Fruit fly (Drosophila melanogaster) whole organism, prepupa: ENCODE data around the gene CG6178.
A peak's percentile ranks its signal among the peaks of the same experiment; 100 is the strongest.

Experiments
- CG10631 ChIP-seq: fragments of 200-800 bp; sonication (Bioruptor generic); optimal IDR thresholded peaks from 2 replicates; lab custom pipeline; 2016; ENCODE audit warnings: missing biosample characterization, missing genetic modification characterization
- CG11294 ChIP-seq: fragments of 200-800 bp; sonication (Bioruptor generic); IDR thresholded peaks from 2 replicates; pipeline ENCODE4 v1.3.6; 2022; ENCODE audit warnings: missing biosample characterization, missing genetic modification characterization
- CG11902 ChIP-seq: fragments of 200-800 bp; sonication (Bioruptor generic); optimal IDR thresholded peaks from 3 replicates; lab custom pipeline; 2016; ENCODE audit warnings: missing biosample characterization, missing genetic modification characterization
- CG15336 ChIP-seq: fragments of 200-800 bp; sonication (Bioruptor generic); IDR thresholded peaks from 2 replicates; pipeline ENCODE4 v1.3.6; 2022; ENCODE audit warnings: missing biosample characterization, missing genetic modification characterization
- CG1621 ChIP-seq: fragments of 200-800 bp; sonication (Bioruptor generic); optimal IDR thresholded peaks from 3 replicates; lab custom pipeline; 2018; ENCODE audit warnings: missing biosample characterization, mild to moderate bottlenecking, missing genetic modification characterization
- CG16779 ChIP-seq: fragments of 200-800 bp; sonication (Bioruptor generic); optimal IDR thresholded peaks from 3 replicates; lab custom pipeline; 2017; ENCODE audit warnings: missing biosample characterization, mild to moderate bottlenecking, missing genetic modification characterization
- CG31627 ChIP-seq: fragments of 200-800 bp; sonication (Bioruptor generic); optimal IDR thresholded peaks from 3 replicates; lab custom pipeline; 2016; ENCODE audit warnings: missing biosample characterization, missing genetic modification characterization
- CG32006 ChIP-seq: fragments of 200-800 bp; sonication (Bioruptor generic); optimal IDR thresholded peaks from 3 replicates; lab custom pipeline; 2017; ENCODE audit warnings: missing biosample characterization, mild to moderate bottlenecking, missing genetic modification characterization
- CG34406 ChIP-seq: fragments of 200-800 bp; sonication (Bioruptor generic); optimal IDR thresholded peaks from 3 replicates; lab custom pipeline; 2016; ENCODE audit warnings: missing biosample characterization, missing genetic modification characterization
- CG4318 ChIP-seq: fragments of 200-800 bp; sonication (Bioruptor generic); optimal IDR thresholded peaks from 3 replicates; lab custom pipeline; 2017; ENCODE audit warnings: missing biosample characterization, mild to moderate bottlenecking, missing genetic modification characterization
- CG6792 ChIP-seq: fragments of 200-800 bp; sonication (Bioruptor generic); optimal IDR thresholded peaks from 3 replicates; lab custom pipeline; 2016; ENCODE audit warnings: missing biosample characterization, missing genetic modification characterization
- CG6854 ChIP-seq: fragments of 200-800 bp; sonication (Bioruptor generic); optimal IDR thresholded peaks from 2 replicates; lab custom pipeline; 2017; ENCODE audit warnings: missing biosample characterization, mild to moderate bottlenecking, missing genetic modification characterization
- CG7368 ChIP-seq: fragments of 200-800 bp; sonication (Bioruptor generic); optimal IDR thresholded peaks from 3 replicates; lab custom pipeline; 2016; ENCODE audit warnings: missing biosample characterization, missing genetic modification characterization
- CG8119 ChIP-seq: fragments of 200-800 bp; sonication (Bioruptor generic); IDR thresholded peaks from 3 replicates; pipeline ENCODE4 v1.3.6; 2022; ENCODE audit warnings: missing biosample characterization, missing genetic modification characterization
- CG8632 ChIP-seq: fragments of 200-800 bp; sonication (Bioruptor generic); optimal IDR thresholded peaks from 3 replicates; lab custom pipeline; 2016; ENCODE audit warnings: missing biosample characterization, missing genetic modification characterization
- Eip75B ChIP-seq: fragments of 200-800 bp; sonication (Bioruptor generic); optimal IDR thresholded peaks from 3 replicates; lab custom pipeline; 2016; ENCODE audit warnings: missing biosample characterization, missing genetic modification characterization
- Eip93F ChIP-seq: fragments of 200-800 bp; sonication (Bioruptor generic); optimal IDR thresholded peaks from 2 replicates; lab custom pipeline; 2016; ENCODE audit warnings: missing biosample characterization, mild to moderate bottlenecking, missing genetic modification characterization
- Ets96B ChIP-seq: fragments of 200-800 bp; optimal IDR thresholded peaks from 2 replicates; lab custom pipeline; 2019; ENCODE audit warnings: missing biosample characterization, mild to moderate bottlenecking, missing genetic modification characterization, moderate library complexity
- Hr39 ChIP-seq: fragments of 200-800 bp; sonication (Bioruptor generic); optimal IDR thresholded peaks from 2 replicates; lab custom pipeline; 2016; ENCODE audit warnings: missing biosample characterization, missing genetic modification characterization
- Lpt ChIP-seq: fragments of 200-800 bp; sonication (Bioruptor generic); optimal IDR thresholded peaks from 3 replicates; lab custom pipeline; 2016; ENCODE audit warnings: missing biosample characterization, missing genetic modification characterization
- OdsH ChIP-seq: fragments of 200-800 bp; sonication (Bioruptor generic); optimal IDR thresholded peaks from 3 replicates; lab custom pipeline; 2016; ENCODE audit warnings: missing biosample characterization, missing genetic modification characterization
- Sox102F ChIP-seq: fragments of 200-800 bp; sonication (Bioruptor generic); optimal IDR thresholded peaks from 2 replicates; lab custom pipeline; 2016; ENCODE audit warnings: missing biosample characterization, mild to moderate bottlenecking, missing genetic modification characterization
- Sox14 ChIP-seq: fragments of 200-800 bp; sonication (Bioruptor generic); optimal IDR thresholded peaks from 3 replicates; lab custom pipeline; 2016; ENCODE audit warnings: missing biosample characterization, missing genetic modification characterization
- Sox15 ChIP-seq: fragments of 200-800 bp; sonication (Bioruptor generic); optimal IDR thresholded peaks from 3 replicates; lab custom pipeline; 2016; ENCODE audit warnings: missing biosample characterization, missing genetic modification characterization
- acj6 ChIP-seq: fragments of 200-800 bp; sonication (Bioruptor generic); optimal IDR thresholded peaks from 3 replicates; lab custom pipeline; 2016; ENCODE audit warnings: missing biosample characterization, missing genetic modification characterization
- cyc ChIP-seq: fragments of 200-800 bp; sonication (Bioruptor generic); optimal IDR thresholded peaks from 3 replicates; lab custom pipeline; 2016; ENCODE audit warnings: missing biosample characterization, missing genetic modification characterization
- dac ChIP-seq: fragments of 200-800 bp; sonication (Bioruptor generic); optimal IDR thresholded peaks from 2 replicates; lab custom pipeline; 2017; ENCODE audit warnings: missing biosample characterization, mild to moderate bottlenecking, missing genetic modification characterization
- dsx ChIP-seq: fragments of 200-800 bp; optimal IDR thresholded peaks from 3 replicates; lab custom pipeline; 2019; ENCODE audit warnings: missing biosample characterization, mild to moderate bottlenecking, missing genetic modification characterization, moderate library complexity; ENCODE audit not compliant: poor library complexity, severe bottlenecking
- eg ChIP-seq: fragments of 200-800 bp; sonication (Bioruptor generic); IDR thresholded peaks from 3 replicates; pipeline ENCODE4 v1.3.6; 2022; ENCODE audit warnings: missing biosample characterization, missing genetic modification characterization
- esn ChIP-seq: fragments of 200-800 bp; sonication (Bioruptor generic); optimal IDR thresholded peaks from 2 replicates; lab custom pipeline; 2016; ENCODE audit warnings: missing biosample characterization, mild to moderate bottlenecking, missing genetic modification characterization, moderate library complexity
- fd59A ChIP-seq: fragments of 200-800 bp; sonication (Bioruptor generic); optimal IDR thresholded peaks from 2 replicates; lab custom pipeline; 2017; ENCODE audit warnings: missing biosample characterization, mild to moderate bottlenecking, missing genetic modification characterization, missing genetic modification reagents
- fd85E ChIP-seq: fragments of 200-800 bp; sonication (Bioruptor generic); optimal IDR thresholded peaks from 3 replicates; lab custom pipeline; 2016; ENCODE audit warnings: missing biosample characterization, missing genetic modification characterization
- fkh ChIP-seq: fragments of 200-800 bp; sonication (Bioruptor generic); optimal IDR thresholded peaks from 3 replicates; lab custom pipeline; 2017; ENCODE audit warnings: missing biosample characterization, mild to moderate bottlenecking, missing genetic modification characterization, moderate library complexity
- lz ChIP-seq: fragments of 200-800 bp; sonication (Bioruptor generic); optimal IDR thresholded peaks from 3 replicates; lab custom pipeline; 2016; ENCODE audit warnings: missing biosample characterization, missing genetic modification characterization
- net ChIP-seq: fragments of 200-800 bp; sonication (Bioruptor generic); optimal IDR thresholded peaks from 3 replicates; lab custom pipeline; 2016; ENCODE audit warnings: missing biosample characterization, missing genetic modification characterization
- pdm3 ChIP-seq: fragments of 200-800 bp; sonication (Bioruptor generic); optimal IDR thresholded peaks from 3 replicates; lab custom pipeline; 2016; ENCODE audit warnings: missing biosample characterization, missing genetic modification characterization
- salr ChIP-seq, 2 experiments: fragments of 200-800 bp; sonication (Bioruptor generic); optimal IDR thresholded peaks; 3 replicates each; lab custom pipeline; 2016 to 2018; ENCODE audit warnings: missing biosample characterization in 2 of 2, missing genetic modification characterization in 2 of 2, mild to moderate bottlenecking in 1 of 2
- spab ChIP-seq: fragments of 200-800 bp; sonication (Bioruptor generic); optimal IDR thresholded peaks from 2 replicates; lab custom pipeline; 2017; ENCODE audit warnings: missing biosample characterization, mild to moderate bottlenecking, missing genetic modification characterization, missing genetic modification reagents
- ss ChIP-seq, 2 experiments: fragments of 200-800 bp; sonication (Bioruptor generic); optimal IDR thresholded peaks; 2 replicates in 1 of 2; 3 replicates in 1 of 2; lab custom pipeline; 2017 to 2018; ENCODE audit warnings: mild to moderate bottlenecking in 2 of 2, missing biosample characterization in 2 of 2, missing genetic modification characterization in 2 of 2, moderate library complexity in 1 of 2
- topi ChIP-seq: fragments of 200-800 bp; sonication (Bioruptor generic); optimal IDR thresholded peaks from 3 replicates; lab custom pipeline; 2016; ENCODE audit warnings: missing biosample characterization, missing genetic modification characterization
- vri ChIP-seq: fragments of 200-800 bp; sonication (Bioruptor generic); optimal IDR thresholded peaks from 3 replicates; lab custom pipeline; 2016; ENCODE audit warnings: missing biosample characterization, mild to moderate bottlenecking, missing genetic modification characterization

Gene CG6178

DNA sequence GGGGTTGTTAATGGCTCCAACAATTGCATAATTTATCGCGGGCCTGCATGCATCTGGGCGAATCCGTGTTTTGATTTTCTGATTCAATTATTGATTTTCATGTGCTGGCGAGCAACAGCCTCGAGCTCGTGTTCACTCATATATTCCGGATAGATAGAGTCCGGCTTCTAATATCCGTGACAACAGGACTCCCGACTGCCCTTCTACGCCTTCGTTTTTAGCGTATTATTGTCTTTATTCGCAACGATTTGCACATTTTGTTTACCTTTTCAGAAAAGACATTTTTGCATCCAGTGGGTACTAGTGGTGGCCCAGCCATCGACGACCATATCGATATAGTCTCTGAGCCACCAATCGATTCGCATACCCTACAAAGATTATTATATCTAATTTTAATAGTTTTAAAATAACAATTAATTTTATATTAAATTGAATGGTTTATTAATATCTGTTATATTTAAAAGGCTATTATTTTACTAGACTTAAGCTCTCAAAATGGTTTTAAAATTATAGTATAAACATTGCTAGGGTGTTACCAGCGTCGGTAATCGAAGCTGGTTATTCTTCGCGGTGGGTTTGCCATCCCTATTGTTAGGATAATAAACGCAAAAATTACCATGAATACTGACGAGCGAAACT, 9.1 kb downstream of the CG6178 start, which contains the start of the genes Myo95E and TBC1d7 (continued):
- TF ChIP-seq CG7368 (GFP tag; lab: Kevin White, UChicago): peak; percentile 81
- no peak for TF ChIP-seq CG1621 (tag; lab: Kevin White, UChicago)
- no peak for TF ChIP-seq fkh (GFP tag; lab: Kevin White, UChicago)
- no peak for TF ChIP-seq spab (GFP tag; lab: Kevin White, UChicago)
- peak; percentile 92 for TF ChIP-seq CG34406
- no peak for TF ChIP-seq Sox14 (GFP tag; lab: Kevin White, UChicago)
- no peak for TF ChIP-seq Eip75B (GFP tag; lab: Kevin White, UChicago)
- peak; percentile 94 for TF ChIP-seq CG11294 (GFP tag; lab: Robert Waterston, UW)
- TF ChIP-seq CG32006 (GFP tag; lab: Kevin White, UChicago): peak; percentile 91
- TF ChIP-seq cyc (GFP tag; lab: Kevin White, UChicago): peak; percentile 83
- TF ChIP-seq CG6854 (GFP tag; lab: Kevin White, UChicago): peak; percentile 39
- peak; percentile 93 for TF ChIP-seq Ets96B (tag; lab: Kevin White, UChicago)
- TF ChIP-seq OdsH (GFP tag; lab: Kevin White, UChicago): peak; percentile 92

DNA sequence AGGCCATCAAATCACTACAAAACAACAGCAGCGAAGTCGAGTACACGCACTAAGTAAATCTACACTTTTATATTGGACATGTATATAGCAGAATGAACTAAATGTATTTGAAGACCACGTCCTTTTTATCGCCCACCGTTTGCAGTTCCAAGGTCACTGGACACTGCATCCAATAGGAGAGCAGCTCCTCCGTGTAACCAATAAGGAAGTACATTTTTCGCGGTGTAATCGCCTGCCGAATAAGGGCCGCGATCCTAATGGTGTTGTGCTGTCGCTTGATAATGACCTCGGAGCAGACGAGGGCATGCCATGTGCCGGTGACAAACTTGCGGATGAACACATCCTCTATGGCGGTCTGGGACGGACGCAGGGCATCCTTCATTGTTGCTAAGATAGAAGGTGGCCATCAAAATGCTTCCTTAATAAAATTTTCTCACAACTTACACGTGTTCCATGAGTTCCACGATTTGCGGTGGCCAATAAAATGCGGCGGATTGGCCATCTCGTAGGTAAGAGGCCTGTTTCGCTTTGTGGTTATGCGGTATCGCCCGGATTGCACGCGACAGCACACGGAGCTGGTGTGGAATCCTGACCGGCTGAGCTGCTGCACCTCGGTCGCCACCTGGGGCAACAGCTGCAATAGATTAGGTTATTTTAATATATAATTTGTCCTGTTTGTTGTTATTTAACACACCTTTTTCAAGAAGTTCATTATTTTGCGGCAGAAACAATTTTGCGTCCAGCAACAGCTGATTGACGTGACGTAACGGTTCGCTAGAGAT, 10.8 kb downstream of the CG6178 start, which contains the start of gene mRpS24:
mRpS24 (minus strand) TSS at position 772 of the 782 bp plus-strand sequence.
- no peak for TF ChIP-seq CG8119 (GFP tag; lab: Robert Waterston, UW)
- no peak for TF ChIP-seq fd59A (GFP tag; lab: Kevin White, UChicago)
- TF ChIP-seq CG11294 (GFP tag; lab: Robert Waterston, UW): no peak
- TF ChIP-seq Lpt (GFP tag; lab: Kevin White, UChicago): no peak
- TF ChIP-seq Hr39 (GFP tag; lab: Kevin White, UChicago): no peak
- TF ChIP-seq fd85E (GFP tag; lab: Kevin White, UChicago): no peak
- no peak for TF ChIP-seq spab (GFP tag; lab: Kevin White, UChicago)
- no peak for TF ChIP-seq Ets96B (tag; lab: Kevin White, UChicago)
- no peak for TF ChIP-seq lz (GFP tag; lab: Kevin White, UChicago)

DNA sequence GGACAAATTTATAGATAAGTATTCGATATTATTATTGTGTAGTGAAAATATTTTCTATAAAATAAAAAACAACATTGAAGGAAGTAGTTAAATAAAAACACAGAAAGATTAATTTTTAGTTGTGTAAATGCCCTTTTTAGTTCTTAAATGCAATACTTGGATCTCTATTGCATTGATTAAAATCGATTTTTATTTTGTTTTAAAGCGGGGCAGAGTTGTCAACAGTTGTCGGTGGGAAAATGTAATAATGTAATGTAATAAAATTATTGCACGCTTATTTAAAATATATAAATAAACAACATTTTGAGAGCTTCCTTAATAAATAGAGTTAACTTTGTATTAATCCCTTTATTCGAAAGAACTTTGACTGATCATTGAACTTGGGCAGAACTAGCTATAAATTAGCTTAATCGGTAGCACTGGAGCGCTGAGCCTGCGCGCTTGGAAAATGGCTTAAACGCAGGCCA, 11.4 kb downstream of the CG6178 start, which contains the start of gene Apc2:
Apc2 (plus strand) TSS at position 411 of the 467 bp plus-strand sequence.
- TF ChIP-seq CG16779 (tag; lab: Kevin White, UChicago) (no peak), CG11902 (peak; percentile 32), CG8632 (peak; percentile 37), Sox15 (GFP tag; lab: Kevin White, UChicago) (no peak), Eip93F (GFP tag; lab: Kevin White, UChicago) (no peak), OdsH (GFP tag; lab: Kevin White, UChicago) (peak; percentile 70), topi (peak; percentile 60), dsx (GFP tag; lab: Kevin White, UChicago) (peak; percentile 56), CG31627 (GFP tag; lab: Kevin White, UChicago) (peak; percentile 42), salr (GFP tag; optimal IDR thresholded peaks at IDR 0.05; lab: Kevin White, UChicago) (peak in 1 of 2 experiments; percentile 30), net (GFP tag; lab: Kevin White, UChicago) (peak; percentile 52), CG11294 (GFP tag; lab: Robert Waterston, UW) (no peak), CG1621 (tag; lab: Kevin White, UChicago) (no peak), esn (peak; percentile 75), acj6 (GFP tag; lab: Kevin White, UChicago) (peak; percentile 60), vri (peak; percentile 80), fkh (GFP tag; lab: Kevin White, UChicago) (no peak), CG15336 (GFP tag; lab: Robert Waterston, UW) (peak; percentile 56), CG10631 (GFP tag; lab: Kevin White, UChicago) (peak; percentile 69), fd85E (GFP tag; lab: Kevin White, UChicago) (no peak), CG6792 (GFP tag; lab: Kevin White, UChicago) (peak; percentile 49), CG32006 (GFP tag; lab: Kevin White, UChicago) (peak; percentile 69), Hr39 (GFP tag; lab: Kevin White, UChicago) (peak; percentile 61), CG8119 (GFP tag; lab: Robert Waterston, UW) (no peak), ss (GFP tag; optimal IDR thresholded peaks at IDR 0.05; lab: Kevin White, UChicago) (peak in 1 of 2 experiments; percentile 13), cyc (GFP tag; lab: Kevin White, UChicago) (peak; percentile 56), CG4318 (GFP tag; lab: Kevin White, UChicago) (no peak), dac (GFP tag; lab: Kevin White, UChicago) (no peak), Ets96B (tag; lab: Kevin White, UChicago) (peak; percentile 56), Sox14 (GFP tag; lab: Kevin White, UChicago) (peak; percentile 70), pdm3 (GFP tag; lab: Kevin White, UChicago) (peak; percentile 63), spab (GFP tag; lab: Kevin White, UChicago) (no peak), eg (GFP tag; lab: Robert Waterston, UW) (peak; percentile 70), lz (GFP tag; lab: Kevin White, UChicago) (peak; percentile 76), Sox102F (GFP tag; lab: Kevin White, UChicago) (no peak)
